Worm (Caenorhabditis elegans): ENCODE data around the gene pph-4.2.

- TF ChIP-seq lsy-2 (tag; optimal IDR thresholded peaks at IDR 0.05) = peak; percentile 86 to 89
- TF ChIP-seq jun-1 (tag; optimal IDR thresholded peaks at IDR 0.05) = peak; percentile 51
- TF ChIP-seq zag-1 (tag; optimal IDR thresholded peaks at IDR 0.05) = no peak
- TF ChIP-seq fos-1 (tag; optimal IDR thresholded peaks at IDR 0.05) = no peak
- TF ChIP-seq ztf-11 (tag; optimal IDR thresholded peaks at IDR 0.05) = peak in 1 of 2 experiments; percentile 87
- TF ChIP-seq lin-39 (tag; optimal IDR thresholded peaks at IDR 0.05) = peak; percentile 69
- TF ChIP-seq ztf-4 (tag; optimal IDR thresholded peaks at IDR 0.05) = no peak
- TF ChIP-seq nhr-11 (tag; optimal IDR thresholded peaks at IDR 0.05) = peak; percentile 39
- peak; percentile 87 for TF ChIP-seq lin-13 (GFP tag; optimal IDR thresholded peaks at IDR 0.05)
- peak; percentile 19 for TF ChIP-seq nhr-77 (tag; optimal IDR thresholded peaks at IDR 0.05)
- TF ChIP-seq ceh-90 (tag; optimal IDR thresholded peaks at IDR 0.05) = peak; percentile 92
- peak; percentile 93 for TF ChIP-seq nhr-90 (tag; optimal IDR thresholded peaks at IDR 0.05; ENCODE audit: poor library complexity)
Observed at ce11 chrIII:12351301-12351700, 25.7 kb downstream of the pph-4.2 start, which contains the start of the genes pph-4.1 and Y75B8A.31.
